Worm (Caenorhabditis elegans) whole organism, young adult: Measurements from ENCODE around the gene srg-27.

Experiments used
- B0336.3 ChIP-seq: fragments of 200-800 bp; sonication (Bioruptor generic); IDR thresholded peaks from 2 replicates; pipeline ENCODE4 v1.3.6; 2022; ENCODE audit warnings: missing genetic modification characterization, missing compliant biosample characterization
- D2030.7 ChIP-seq: fragments of 200-800 bp; sonication (Bioruptor generic); IDR thresholded peaks from 2 replicates; pipeline ENCODE4 v1.3.6; 2022; ENCODE audit warnings: missing genetic modification reagents, missing genetic modification characterization, missing compliant biosample characterization
- F22D6.2 ChIP-seq: sonication (generic microtip); optimal IDR thresholded peaks from 2 replicates; lab custom pipeline; 2016; ENCODE audit warnings: mild to moderate bottlenecking, missing genetic modification characterization, missing compliant biosample characterization
- F37B4.10 ChIP-seq: fragments of 200-800 bp; sonication (Bioruptor generic); IDR thresholded peaks from 2 replicates; pipeline ENCODE4 v1.3.6; 2022; ENCODE audit warnings: missing genetic modification characterization, missing compliant biosample characterization
- F39B2.1 ChIP-seq: fragments of 200-800 bp; sonication (Bioruptor generic); IDR thresholded peaks from 2 replicates; pipeline ENCODE4 v1.3.6; 2022; ENCODE audit warnings: missing genetic modification reagents, missing genetic modification characterization, missing compliant biosample characterization
- F49E8.2 ChIP-seq: sonication (generic microtip); optimal IDR thresholded peaks from 3 replicates; lab custom pipeline; 2017; ENCODE audit warnings: missing genetic modification characterization, mild to moderate bottlenecking, missing compliant biosample characterization, antibody characterized with exemption, moderate library complexity; ENCODE audit not compliant: insufficient read depth
- K11D2.4 ChIP-seq: fragments of 200-800 bp; sonication (Bioruptor generic); IDR thresholded peaks from 2 replicates; pipeline ENCODE4 v1.3.6; 2022; ENCODE audit warnings: missing genetic modification reagents, missing genetic modification characterization, missing compliant biosample characterization
- Y67H2A.10 ChIP-seq: fragments of 200-800 bp; sonication (Bioruptor generic); conservative IDR thresholded peaks from 2 replicates; pipeline ENCODE4 v1.3.6; 2022; ENCODE audit warnings: missing genetic modification reagents, missing genetic modification characterization, missing compliant biosample characterization
- aptf-3 ChIP-seq: fragments of 200-800 bp; sonication (Bioruptor generic); IDR thresholded peaks from 2 replicates; pipeline ENCODE4 v1.3.6; 2022; ENCODE audit warnings: missing genetic modification characterization, missing compliant biosample characterization
- attf-5 ChIP-seq: fragments of 200-800 bp; sonication (Bioruptor generic); optimal IDR thresholded peaks from 2 replicates; lab custom pipeline; 2018; ENCODE audit warnings: mild to moderate bottlenecking, missing genetic modification characterization, missing compliant biosample characterization
- bed-2 ChIP-seq: fragments of 200-800 bp; sonication (Bioruptor generic); IDR thresholded peaks from 2 replicates; pipeline ENCODE4 v1.3.6; 2022; ENCODE audit warnings: missing genetic modification reagents, missing genetic modification characterization, missing compliant biosample characterization
- cebp-1 ChIP-seq, 2 experiments: fragments of 200-800 bp in 1 of 2; sonication (Bioruptor generic) in 1 of 2; sonication (generic microtip) in 1 of 2; IDR thresholded peaks in 1 of 2; optimal IDR thresholded peaks in 1 of 2; 2 replicates each; pipeline versions ENCODE4 v1.3.6 to Lab custom; 2017 to 2022; ENCODE audit warnings: missing compliant biosample characterization in 2 of 2, missing genetic modification characterization in 2 of 2, mild to moderate bottlenecking in 1 of 2, missing genetic modification reagents in 1 of 2, moderate library complexity in 1 of 2
- ceh-40 ChIP-seq: fragments of 200-800 bp; sonication (Bioruptor generic); IDR thresholded peaks from 2 replicates; pipeline ENCODE4 v1.3.6; 2022; ENCODE audit warnings: missing genetic modification characterization, missing compliant biosample characterization
- ceh-79 ChIP-seq: sonication (generic microtip); optimal IDR thresholded peaks from 2 replicates; lab custom pipeline; 2017; ENCODE audit warnings: mild to moderate bottlenecking, missing genetic modification characterization, missing compliant biosample characterization
- dox-1 ChIP-seq: fragments of 200-800 bp; sonication (Bioruptor generic); IDR thresholded peaks from 2 replicates; pipeline ENCODE4 v1.3.6; 2022; ENCODE audit warnings: missing genetic modification reagents, missing genetic modification characterization, missing compliant biosample characterization
- dpff-1 ChIP-seq: sonication (generic microtip); optimal IDR thresholded peaks from 2 replicates; lab custom pipeline; 2017; ENCODE audit warnings: mild to moderate bottlenecking, missing genetic modification characterization, missing compliant biosample characterization
- egl-44 ChIP-seq: fragments of 200-800 bp; sonication (Bioruptor generic); IDR thresholded peaks from 2 replicates; pipeline ENCODE4 v1.3.6; 2022; ENCODE audit warnings: missing genetic modification reagents, missing genetic modification characterization, missing compliant biosample characterization
- egrh-3 ChIP-seq: fragments of 200-800 bp; sonication (Bioruptor generic); IDR thresholded peaks from 2 replicates; pipeline ENCODE4 v1.3.6; 2022; ENCODE audit warnings: missing genetic modification reagents, missing genetic modification characterization, missing compliant biosample characterization
- ekl-4 ChIP-seq: fragments of 200-800 bp; sonication (Bioruptor generic); IDR thresholded peaks from 2 replicates; pipeline ENCODE4 v1.3.6; 2022; ENCODE audit warnings: missing genetic modification reagents, missing genetic modification characterization, missing compliant biosample characterization
- gei-17 ChIP-seq: fragments of 200-800 bp; sonication (Bioruptor generic); optimal IDR thresholded peaks from 2 replicates; lab custom pipeline; 2018; ENCODE audit warnings: mild to moderate bottlenecking, missing genetic modification characterization, missing compliant biosample characterization
- him-1 ChIP-seq: sonication (generic microtip); optimal IDR thresholded peaks from 2 replicates; lab custom pipeline; 2016; ENCODE audit warnings: missing genotype, missing genetic modification reagents, missing genetic modification characterization, missing compliant biosample characterization
- hlh-26 ChIP-seq: fragments of 200-800 bp; sonication (Bioruptor generic); conservative IDR thresholded peaks from 2 replicates; pipeline ENCODE4 v1.3.6; 2022; ENCODE audit warnings: missing genetic modification reagents, missing genetic modification characterization, missing compliant biosample characterization
- lin-26 ChIP-seq: fragments of 200-800 bp; sonication (Bioruptor generic); IDR thresholded peaks from 2 replicates; pipeline ENCODE4 v1.3.6; 2022; ENCODE audit warnings: missing genetic modification reagents, missing genetic modification characterization, missing compliant biosample characterization
- lin-40 ChIP-seq: sonication (generic microtip); optimal IDR thresholded peaks from 2 replicates; lab custom pipeline; 2016; ENCODE audit warnings: missing genetic modification characterization, mild to moderate bottlenecking, missing compliant biosample characterization, missing genotype, missing genetic modification reagents
- lir-1 ChIP-seq: fragments of 200-800 bp; sonication (Bioruptor generic); conservative IDR thresholded peaks from 2 replicates; pipeline ENCODE4 v1.3.6; 2022; ENCODE audit warnings: missing genetic modification reagents, missing genetic modification characterization, missing compliant biosample characterization
- lsy-27 ChIP-seq: sonication (generic microtip); optimal IDR thresholded peaks from 2 replicates; lab custom pipeline; 2017; ENCODE audit warnings: missing genetic modification characterization, mild to moderate bottlenecking, missing compliant biosample characterization, antibody characterized with exemption, missing genotype, borderline replicate concordance; ENCODE audit not compliant: insufficient read depth
- mes-4 ChIP-seq: sonication (generic microtip); optimal IDR thresholded peaks from 2 replicates; lab custom pipeline; 2016; ENCODE audit warnings: missing genotype, missing genetic modification characterization, missing compliant biosample characterization
- nfya-2 ChIP-seq: fragments of 200-800 bp; sonication (Bioruptor generic); IDR thresholded peaks from 2 replicates; pipeline ENCODE4 v1.3.6; 2022; ENCODE audit warnings: missing genetic modification reagents, missing genetic modification characterization, missing compliant biosample characterization
- nfyb-1 ChIP-seq: fragments of 200-800 bp; sonication (Bioruptor generic); IDR thresholded peaks from 2 replicates; pipeline ENCODE4 v1.3.6; 2022; ENCODE audit warnings: missing genetic modification reagents, missing genetic modification characterization, missing compliant biosample characterization
- pbrm-1 ChIP-seq: fragments of 200-800 bp; sonication (Bioruptor generic); IDR thresholded peaks from 2 replicates; pipeline ENCODE4 v1.3.6; 2022; ENCODE audit warnings: missing genetic modification reagents, missing genetic modification characterization, missing compliant biosample characterization
- sdz-38 ChIP-seq: sonication (generic microtip); optimal IDR thresholded peaks from 2 replicates; lab custom pipeline; 2016; ENCODE audit warnings: missing genotype, missing genetic modification characterization, missing compliant biosample characterization
- snpc-3.4 ChIP-seq: sonication (generic microtip); optimal IDR thresholded peaks from 2 replicates; lab custom pipeline; 2017; ENCODE audit warnings: missing genetic modification characterization, mild to moderate bottlenecking, missing compliant biosample characterization, antibody characterized with exemption, moderate library complexity, missing genotype, missing genetic modification reagents
- tbx-9 ChIP-seq: sonication (generic microtip); optimal IDR thresholded peaks from 2 replicates; lab custom pipeline; 2016; ENCODE audit warnings: borderline replicate concordance, missing genetic modification characterization, inconsistent platforms, missing compliant biosample characterization
- tlf-1 ChIP-seq: fragments of 200-800 bp; sonication (Bioruptor generic); optimal IDR thresholded peaks from 2 replicates; lab custom pipeline; 2018; ENCODE audit warnings: mild to moderate bottlenecking, missing genetic modification characterization, missing compliant biosample characterization
- ztf-18 ChIP-seq: sonication (generic microtip); optimal IDR thresholded peaks from 2 replicates; lab custom pipeline; 2016; ENCODE audit warnings: missing genotype, mild to moderate bottlenecking, missing genetic modification characterization, missing compliant biosample characterization
- ztf-25 ChIP-seq: fragments of 200-800 bp; sonication (Bioruptor generic); IDR thresholded peaks from 2 replicates; pipeline ENCODE4 v1.3.6; 2022; ENCODE audit warnings: missing genetic modification reagents, missing genetic modification characterization, missing compliant biosample characterization
- ztf-6 ChIP-seq: fragments of 200-800 bp; sonication (Bioruptor generic); IDR thresholded peaks from 2 replicates; pipeline ENCODE4 v1.3.6; 2022; ENCODE audit warnings: missing genetic modification reagents, missing genetic modification characterization, missing compliant biosample characterization

Gene srg-27

ce11 chrV:5329677-5330266 is 9.8 kb upstream of the srg-27 start (continued):
- no peak for TF ChIP-seq F49E8.2 (tag; lab: Kevin White, UChicago)
- peak; percentile 65; the same call in 1 of the 2 replicates for TF ChIP-seq lin-26 (GFP tag; lab: Robert Waterston, UW)
- no peak for TF ChIP-seq nfyb-1
- no peak for TF ChIP-seq F39B2.1
- TF ChIP-seq snpc-3.4 (tag; lab: Kevin White, UChicago), result no peak
- no peak for TF ChIP-seq tbx-9 (tag; lab: Kevin White, UChicago)
- TF ChIP-seq ztf-25 (GFP tag; lab: Robert Waterston, UW), result no peak
- TF ChIP-seq lin-40 (tag; lab: Kevin White, UChicago), result no peak
- TF ChIP-seq nfya-2 (GFP tag; lab: Robert Waterston, UW), result no peak
- TF ChIP-seq cebp-1 (GFP tag; IDR thresholded peaks at IDR 0.05; lab: Robert Waterston, UW), result peak; percentile 50; the same call in 1 of the 2 replicates
- peak; percentile 81 for TF ChIP-seq cebp-1 (tag; optimal IDR thresholded peaks at IDR 0.05; lab: Kevin White, UChicago)
- no peak for TF ChIP-seq pbrm-1 (GFP tag; lab: Robert Waterston, UW)
- TF ChIP-seq hlh-26, result no peak
- TF ChIP-seq bed-2, result no peak
- TF ChIP-seq F22D6.2, result no peak
- TF ChIP-seq him-1 (tag; lab: Kevin White, UChicago), result peak; percentile 29
- no peak for TF ChIP-seq sdz-38 (tag; lab: Kevin White, UChicago)
- no peak for TF ChIP-seq F37B4.10 (GFP tag; lab: Robert Waterston, UW)
- no peak for TF ChIP-seq B0336.3
- no peak for TF ChIP-seq K11D2.4 (GFP tag; lab: Robert Waterston, UW)
- no peak for TF ChIP-seq ceh-79 (tag; lab: Kevin White, UChicago)
- no peak for TF ChIP-seq lsy-27 (tag; lab: Kevin White, UChicago)
- 0 out of 2 replicates have a peak, but pooled peaks have one; percentile 5 for TF ChIP-seq egrh-3 (GFP tag; lab: Robert Waterston, UW)
- TF ChIP-seq egl-44, result no peak
- TF ChIP-seq tlf-1 (GFP tag; lab: Kevin White, UChicago), result no peak
- peak; percentile 9 for TF ChIP-seq attf-5 (GFP tag; lab: Kevin White, UChicago)
- TF ChIP-seq ztf-6 (GFP tag; lab: Robert Waterston, UW), result no peak
- TF ChIP-seq, all 124 proteins: peak for 27

DNA sequence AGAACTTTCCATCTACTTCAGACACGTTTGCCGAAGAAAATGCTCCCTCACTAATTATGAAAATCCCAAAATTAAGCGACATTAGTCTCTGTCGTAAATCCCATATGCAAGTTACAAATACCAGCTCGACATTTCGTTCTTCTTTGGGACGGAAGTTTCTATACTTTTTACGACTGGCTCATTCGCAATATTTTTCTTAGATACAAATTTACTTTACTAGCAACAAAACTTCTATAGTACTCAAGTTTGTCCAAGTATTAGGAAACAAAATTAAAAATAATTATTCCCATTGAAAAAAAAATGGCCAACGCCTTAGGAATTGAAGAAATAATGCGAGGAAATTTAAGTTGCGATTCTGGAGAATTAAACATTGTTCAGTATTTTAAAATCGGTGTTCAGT is 8.6 kb upstream of the srg-27 start, which contains the start of gene srg-26:
srg-26 (plus strand) TSS at position 301 of the 400 bp plus-strand sequence.
- no peak for TF ChIP-seq attf-5 (GFP tag; lab: Kevin White, UChicago)
- TF ChIP-seq ekl-4 (GFP tag; lab: Robert Waterston, UW), result no peak
- no peak for TF ChIP-seq gei-17 (GFP tag; lab: Kevin White, UChicago)
- TF ChIP-seq Y67H2A.10 (GFP tag; lab: Robert Waterston, UW), result no peak
- no peak for TF ChIP-seq ceh-40 (GFP tag; lab: Robert Waterston, UW)
- TF ChIP-seq aptf-3 (GFP tag; lab: Robert Waterston, UW), result no peak
- TF ChIP-seq hlh-26, result no peak
- no peak for TF ChIP-seq dox-1
- no peak for TF ChIP-seq lir-1
- TF ChIP-seq D2030.7 (GFP tag; lab: Robert Waterston, UW), result no peak
- no peak for TF ChIP-seq dpff-1 (tag; lab: Kevin White, UChicago)

DNA sequence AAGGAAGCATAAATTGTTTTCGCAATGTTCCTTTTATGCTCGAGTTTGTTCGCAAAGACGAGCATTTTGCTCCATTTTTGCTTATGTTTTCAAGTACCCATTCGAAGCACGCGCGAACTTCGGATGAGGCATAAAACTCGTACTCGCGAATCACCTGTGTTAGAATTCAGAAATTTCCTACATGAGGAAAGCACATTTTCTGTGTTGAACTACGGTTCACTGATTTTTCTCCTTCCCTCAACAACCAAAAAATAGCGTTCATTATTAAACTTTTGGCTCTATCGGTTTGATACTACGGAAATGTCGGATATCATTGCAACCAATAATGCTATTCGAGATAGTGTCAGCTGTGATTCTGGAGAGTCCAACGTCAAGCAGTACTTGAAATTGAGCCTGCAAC is 5.0 kb upstream of the srg-27 start, which contains the start of gene srg-28:
srg-28 (plus strand) TSS at position 301 of the 400 bp plus-strand sequence.
- TF ChIP-seq ztf-18 (tag; lab: Kevin White, UChicago), result no peak
- no peak for TF ChIP-seq lsy-27 (tag; lab: Kevin White, UChicago)
- no peak for TF ChIP-seq mes-4 (tag; lab: Kevin White, UChicago)
